Fruit fly (Drosophila melanogaster) whole organism, embryonic: Measurements from ENCODE around the gene CG4297.

Experiments
- CG11456 ChIP-seq: fragments of 200-800 bp; sonication (Bioruptor generic); IDR thresholded peaks from 3 replicates; pipeline ENCODE4 v1.3.6; 2022; ENCODE audit warnings: missing biosample characterization, missing genetic modification characterization
- CG11695 ChIP-seq: fragments of 200-800 bp; sonication (Bioruptor generic); IDR thresholded peaks from 3 replicates; pipeline ENCODE4 v1.3.6; 2022; ENCODE audit warnings: missing biosample characterization, missing genetic modification characterization
- CG12071 ChIP-seq: fragments of 200-800 bp; sonication (Bioruptor generic); optimal IDR thresholded peaks from 3 replicates; lab custom pipeline; 2018; ENCODE audit warnings: missing biosample characterization, mild to moderate bottlenecking, missing genetic modification characterization
- CG12391 ChIP-seq: fragments of 200-800 bp; sonication (Bioruptor generic); optimal IDR thresholded peaks from 3 replicates; lab custom pipeline; 2018; ENCODE audit warnings: missing biosample characterization, mild to moderate bottlenecking, missing genetic modification characterization, moderate library complexity
- CG13775 ChIP-seq: fragments of 200-800 bp; sonication (Bioruptor generic); optimal IDR thresholded peaks from 3 replicates; lab custom pipeline; 2017; ENCODE audit warnings: missing biosample characterization, mild to moderate bottlenecking, missing genetic modification characterization
- CG15696 ChIP-seq: fragments of 200-800 bp; sonication (Bioruptor generic); optimal IDR thresholded peaks from 2 replicates; lab custom pipeline; 2019; ENCODE audit warnings: missing biosample characterization, mild to moderate bottlenecking, missing genetic modification characterization, moderate library complexity
- CG1602 ChIP-seq: fragments of 200-800 bp; sonication (Bioruptor generic); optimal IDR thresholded peaks from 3 replicates; lab custom pipeline; 2016; ENCODE audit warnings: missing biosample characterization, missing genetic modification characterization
- CG17361 ChIP-seq: fragments of 200-800 bp; sonication (Bioruptor generic); IDR thresholded peaks from 3 replicates; pipeline ENCODE4 v1.3.6; 2022; ENCODE audit warnings: missing biosample characterization, missing genetic modification characterization
- CG1792 ChIP-seq: fragments of 200-800 bp; sonication (Bioruptor generic); optimal IDR thresholded peaks from 2 replicates; lab custom pipeline; 2016; ENCODE audit warnings: missing biosample characterization, missing genetic modification characterization
- CG32767 ChIP-seq: fragments of 200-800 bp; sonication (Bioruptor generic); IDR thresholded peaks from 2 replicates; pipeline ENCODE4 v1.3.6; 2022; ENCODE audit warnings: missing biosample characterization, missing genetic modification characterization
- CG4820 ChIP-seq: fragments of 200-800 bp; sonication (Bioruptor generic); optimal IDR thresholded peaks from 3 replicates; lab custom pipeline; 2016; ENCODE audit warnings: missing biosample characterization, missing genetic modification characterization
- CG6813 ChIP-seq: fragments of 200-800 bp; sonication (Bioruptor generic); optimal IDR thresholded peaks from 2 replicates; lab custom pipeline; 2017; ENCODE audit warnings: missing biosample characterization, missing genetic modification characterization, mild to moderate bottlenecking, moderate library complexity, missing genetic modification reagents
- CG8089 ChIP-seq: fragments of 200-800 bp; sonication (Bioruptor generic); optimal IDR thresholded peaks from 3 replicates; lab custom pipeline; 2016; ENCODE audit warnings: missing biosample characterization, missing genetic modification characterization
- CG8388 ChIP-seq: fragments of 200-800 bp; sonication (Bioruptor generic); optimal IDR thresholded peaks from 2 replicates; lab custom pipeline; 2019; ENCODE audit warnings: missing biosample characterization, mild to moderate bottlenecking, missing genetic modification characterization, moderate library complexity
- CG8944 ChIP-seq: fragments of 200-800 bp; sonication (Bioruptor generic); optimal IDR thresholded peaks from 3 replicates; lab custom pipeline; 2016; ENCODE audit warnings: missing biosample characterization, missing genetic modification characterization
- CTCF ChIP-seq: fragments of 200-800 bp; sonication (Bioruptor generic); optimal IDR thresholded peaks from 2 replicates; lab custom pipeline; 2017; ENCODE audit warnings: missing biosample characterization, mild to moderate bottlenecking, missing genetic modification characterization, moderate library complexity
- Chrac-16 ChIP-seq: fragments of 200-800 bp; sonication (Bioruptor generic); optimal IDR thresholded peaks from 3 replicates; lab custom pipeline; 2016; ENCODE audit warnings: missing biosample characterization, missing genetic modification characterization
- CoRest ChIP-seq: fragments of 200-800 bp; sonication (Bioruptor generic); optimal IDR thresholded peaks from 3 replicates; lab custom pipeline; 2018; ENCODE audit warnings: missing biosample characterization, mild to moderate bottlenecking, missing genetic modification characterization, moderate library complexity
- Hand ChIP-seq: fragments of 200-800 bp; sonication (Bioruptor generic); optimal IDR thresholded peaks from 2 replicates; lab custom pipeline; 2017; ENCODE audit warnings: mild to moderate bottlenecking, missing biosample characterization, missing genetic modification reagents, missing genetic modification characterization
- HmgZ ChIP-seq: fragments of 200-800 bp; sonication (Bioruptor generic); optimal IDR thresholded peaks from 2 replicates; lab custom pipeline; 2018; ENCODE audit warnings: missing biosample characterization, mild to moderate bottlenecking, missing genetic modification characterization
- Lpt ChIP-seq: fragments of >200 bp; optimal IDR thresholded peaks from 2 replicates; lab custom pipeline; 2018; ENCODE audit warnings: missing biosample characterization, missing genetic modification characterization
- MESR4 ChIP-seq: fragments of 200-800 bp; sonication (Bioruptor generic); optimal IDR thresholded peaks from 2 replicates; lab custom pipeline; 2018; ENCODE audit warnings: missing biosample characterization, mild to moderate bottlenecking, missing genetic modification characterization, moderate library complexity
- Oli ChIP-seq: fragments of 200-800 bp; sonication (Bioruptor generic); optimal IDR thresholded peaks from 2 replicates; lab custom pipeline; 2018; ENCODE audit warnings: missing biosample characterization, mild to moderate bottlenecking, missing genetic modification characterization, moderate library complexity
- Sry-β ChIP-seq: fragments of 200-800 bp; sonication (Bioruptor generic); optimal IDR thresholded peaks from 2 replicates; lab custom pipeline; 2018; ENCODE audit warnings: missing biosample characterization, mild to moderate bottlenecking, missing genetic modification characterization, moderate library complexity
- Taf1 ChIP-seq: fragments of 200-800 bp; sonication (Bioruptor generic); IDR thresholded peaks from 2 replicates; pipeline ENCODE4 v1.3.6; 2022; ENCODE audit warnings: missing biosample characterization, missing genetic modification characterization
- Xbp1 ChIP-seq: fragments of 200-800 bp; sonication (Bioruptor generic); optimal IDR thresholded peaks from 3 replicates; lab custom pipeline; 2016; ENCODE audit warnings: missing biosample characterization, mild to moderate bottlenecking, missing genetic modification characterization
- al ChIP-seq: fragments of 200-800 bp; sonication (Bioruptor generic); IDR thresholded peaks from 2 replicates; pipeline ENCODE4 v1.3.6; 2022; ENCODE audit warnings: missing biosample characterization, missing genetic modification characterization
- ap ChIP-seq: fragments of 200-800 bp; sonication (Bioruptor generic); IDR thresholded peaks from 2 replicates; pipeline ENCODE4 v1.3.6; 2022; ENCODE audit warnings: missing biosample characterization, missing genetic modification characterization
- ash1 ChIP-seq: fragments of 200-800 bp; sonication (Bioruptor generic); optimal IDR thresholded peaks from 2 replicates; lab custom pipeline; 2018; ENCODE audit warnings: missing biosample characterization, mild to moderate bottlenecking, missing genetic modification characterization
- btn ChIP-seq: fragments of 200-800 bp; sonication (Bioruptor generic); optimal IDR thresholded peaks from 2 replicates; lab custom pipeline; 2016; ENCODE audit warnings: missing biosample characterization, missing genetic modification characterization
- crol ChIP-seq: fragments of 200-800 bp; sonication (Bioruptor generic); IDR thresholded peaks from 2 replicates; pipeline ENCODE4 v1.3.6; 2022; ENCODE audit warnings: missing biosample characterization, missing genetic modification characterization
- dati ChIP-seq: fragments of 200-800 bp; sonication (Bioruptor generic); IDR thresholded peaks from 2 replicates; pipeline ENCODE4 v1.3.6; 2022; ENCODE audit warnings: missing biosample characterization, missing genetic modification characterization
- dmrt11E ChIP-seq: fragments of 200-800 bp; sonication (Bioruptor generic); optimal IDR thresholded peaks from 3 replicates; lab custom pipeline; 2018; ENCODE audit warnings: missing biosample characterization, mild to moderate bottlenecking, missing genetic modification characterization, moderate library complexity
- dpn ChIP-seq, 2 experiments: fragments of 200-800 bp; sonication (Bioruptor generic); optimal IDR thresholded peaks; 3 replicates each; lab custom pipeline; 2016; ENCODE audit warnings: missing biosample characterization in 2 of 2, missing genetic modification characterization in 2 of 2
- esg ChIP-seq: fragments of 200-800 bp; sonication (Bioruptor generic); conservative IDR thresholded peaks from 2 replicates; pipeline ENCODE4 v1.3.6; 2022; ENCODE audit warnings: missing biosample characterization, missing genetic modification characterization
- gfzf ChIP-seq: fragments of 200-800 bp; sonication (Bioruptor generic); optimal IDR thresholded peaks from 2 replicates; lab custom pipeline; 2016; ENCODE audit warnings: missing biosample characterization, mild to moderate bottlenecking, missing genetic modification characterization, moderate library complexity
- ham ChIP-seq: fragments of 200-800 bp; sonication (Bioruptor generic); IDR thresholded peaks from 2 replicates; pipeline ENCODE4 v1.3.6; 2022; ENCODE audit warnings: missing biosample characterization, missing genetic modification characterization
- hth ChIP-seq: fragments of >200 bp; optimal IDR thresholded peaks from 2 replicates; lab custom pipeline; 2017; ENCODE audit warnings: inconsistent platforms
- kah ChIP-seq: fragments of 200-800 bp; sonication (Bioruptor generic); optimal IDR thresholded peaks from 2 replicates; lab custom pipeline; 2018; ENCODE audit warnings: missing biosample characterization, mild to moderate bottlenecking, missing genetic modification characterization
- ken ChIP-seq: fragments of 200-800 bp; sonication (Bioruptor generic); IDR thresholded peaks from 3 replicates; pipeline ENCODE4 v1.3.6; 2022; ENCODE audit warnings: missing biosample characterization, missing genetic modification characterization
- p53 ChIP-seq: fragments of 200-800 bp; sonication (Bioruptor generic); optimal IDR thresholded peaks from 2 replicates; lab custom pipeline; 2016; ENCODE audit warnings: missing biosample characterization, missing genetic modification characterization
- row ChIP-seq: fragments of 200-800 bp; sonication (Bioruptor generic); IDR thresholded peaks from 3 replicates; pipeline ENCODE4 v1.3.6; 2022; ENCODE audit warnings: missing biosample characterization, missing genetic modification characterization
- sr ChIP-seq: fragments of 200-800 bp; sonication (Bioruptor generic); IDR thresholded peaks from 3 replicates; pipeline ENCODE4 v1.3.6; 2022; ENCODE audit warnings: missing biosample characterization, missing genetic modification characterization
- sug ChIP-seq: fragments of 200-800 bp; optimal IDR thresholded peaks from 2 replicates; lab custom pipeline; 2019; ENCODE audit warnings: missing biosample characterization, mild to moderate bottlenecking, missing genetic modification characterization, moderate library complexity
- tap ChIP-seq: fragments of 200-800 bp; optimal IDR thresholded peaks from 3 replicates; lab custom pipeline; 2019; ENCODE audit warnings: missing biosample characterization, mild to moderate bottlenecking, missing genetic modification characterization, moderate library complexity
- tx ChIP-seq: fragments of 200-800 bp; sonication (Bioruptor generic); optimal IDR thresholded peaks from 2 replicates; lab custom pipeline; 2016; ENCODE audit warnings: missing biosample characterization, missing genetic modification characterization
- usp ChIP-seq: fragments of >200 bp; optimal IDR thresholded peaks from 2 replicates; lab custom pipeline; 2017; ENCODE audit warnings: missing biosample characterization, missing genetic modification characterization
- wdn ChIP-seq: fragments of 200-800 bp; sonication (Bioruptor generic); IDR thresholded peaks from 2 replicates; pipeline ENCODE4 v1.3.6; 2022; ENCODE audit warnings: missing biosample characterization, missing genetic modification characterization

Gene CG4297

DNA sequence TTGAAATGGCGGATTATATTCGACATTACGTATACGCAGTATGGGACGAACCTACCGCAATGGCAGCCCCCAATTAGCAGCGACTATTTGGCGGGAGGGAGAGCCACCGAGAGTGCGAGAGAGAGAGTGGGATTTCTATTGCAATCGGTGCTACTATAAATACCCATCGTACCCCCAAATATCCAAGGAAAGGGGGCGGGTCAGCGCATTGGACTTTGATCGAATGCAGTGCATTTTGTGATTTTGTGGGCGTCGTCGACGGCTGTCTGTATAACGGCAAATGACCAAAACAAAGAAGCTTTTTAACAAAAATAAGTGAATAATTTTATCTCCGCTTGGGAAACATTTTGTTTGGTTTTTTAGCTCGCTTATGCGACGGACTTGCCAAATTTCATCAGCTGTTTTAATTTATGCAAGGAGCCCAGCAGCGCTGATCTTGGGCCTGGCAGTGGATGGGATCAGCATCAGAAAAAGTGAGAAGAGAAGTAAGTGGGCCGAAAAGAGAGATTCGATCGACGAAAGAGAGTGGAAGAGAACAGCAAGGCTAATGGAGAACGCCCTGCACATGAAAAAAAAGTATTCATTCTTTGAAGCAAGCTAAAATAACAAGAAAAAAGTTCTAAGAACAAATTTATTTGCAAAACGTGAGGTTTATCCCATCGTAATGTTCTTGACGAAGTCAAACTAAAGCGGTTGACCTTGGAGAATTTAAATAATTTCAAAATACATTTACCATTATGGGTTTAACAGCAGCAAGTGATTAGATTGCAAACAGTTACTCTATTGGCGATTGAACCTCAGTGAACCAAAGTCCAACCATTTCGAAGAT is 15.9 kb upstream of the CG4297 start (continued):
- TF ChIP-seq crol (GFP tag; lab: Robert Waterston, UW), result no peak
- no peak for TF ChIP-seq CG32767
- TF ChIP-seq kah (GFP tag; lab: Kevin White, UChicago), result no peak
- TF ChIP-seq btn (GFP tag; lab: Kevin White, UChicago), result no peak
- no peak for TF ChIP-seq p53
- TF ChIP-seq CG8388 (GFP tag; lab: Kevin White, UChicago), result no peak
- TF ChIP-seq CG1602 (GFP tag; lab: Kevin White, UChicago), result peak; percentile 1
- TF ChIP-seq CG4820, result no peak
- TF ChIP-seq usp (GFP tag; lab: Kevin White, UChicago), result no peak
- TF ChIP-seq gfzf (GFP tag; lab: Kevin White, UChicago), result no peak
- peak; percentile 10 for TF ChIP-seq CG1792 (GFP tag; lab: Kevin White, UChicago)
- TF ChIP-seq tx (GFP tag; lab: Kevin White, UChicago), result peak; percentile 25
- TF ChIP-seq dmrt11E, result no peak
- TF ChIP-seq Hand (GFP tag; lab: Kevin White, UChicago), result no peak
- peak; percentile 46; the same call in 1 of the 3 replicates for TF ChIP-seq CG17361 (GFP tag; lab: Robert Waterston, UW)
- TF ChIP-seq CG11456 (GFP tag; lab: Robert Waterston, UW), result 0 out of 3 replicates have a peak, but pooled peaks have one; percentile 63
- no peak for TF ChIP-seq wdn (GFP tag; lab: Robert Waterston, UW)
- TF ChIP-seq CoRest, result peak; percentile 62
- no peak for TF ChIP-seq tap (tag; lab: Kevin White, UChicago)
- TF ChIP-seq HmgZ (tag; lab: Kevin White, UChicago), result no peak
- peak in 1 of 2 experiments; percentile 43 for TF ChIP-seq dpn (GFP tag; optimal IDR thresholded peaks at IDR 0.05; lab: Kevin White, UChicago)
- TF ChIP-seq CTCF (GFP tag; lab: Kevin White, UChicago), result no peak
- TF ChIP-seq CG11695, result peak; percentile 32; the same call in 1 of the 3 replicates
- TF ChIP-seq Lpt (GFP tag; lab: Kevin White, UChicago), result no peak
- peak; percentile 49 for TF ChIP-seq Oli
- TF ChIP-seq al (GFP tag; lab: Robert Waterston, UW), result no peak
- TF ChIP-seq ken (GFP tag; lab: Robert Waterston, UW), result no peak
- no peak for TF ChIP-seq CG13775 (GFP tag; lab: Kevin White, UChicago)
- TF ChIP-seq ash1, result no peak
- TF ChIP-seq Xbp1 (GFP tag; lab: Kevin White, UChicago), result peak; percentile 23
- TF ChIP-seq row, result peak; percentile 57
- TF ChIP-seq CG8944 (GFP tag; lab: Kevin White, UChicago), result no peak
- no peak for TF ChIP-seq ap (GFP tag; lab: Robert Waterston, UW)
- TF ChIP-seq ham (GFP tag; lab: Robert Waterston, UW), result no peak
- no peak for TF ChIP-seq dati (GFP tag; lab: Robert Waterston, UW)
- peak; percentile 38 for TF ChIP-seq CG12391
- no peak for TF ChIP-seq sr (GFP tag; lab: Robert Waterston, UW)
- no peak for TF ChIP-seq Taf1 (GFP tag; lab: Robert Waterston, UW)
- TF ChIP-seq MESR4, result no peak
- no peak for TF ChIP-seq CG8089 (GFP tag; lab: Kevin White, UChicago)
- TF ChIP-seq Chrac-16 (GFP tag; lab: Kevin White, UChicago), result no peak
- TF ChIP-seq hth (lab: Kevin White, UChicago), result no peak
- TF ChIP-seq CG6813, result no peak
- no peak for TF ChIP-seq CG15696 (tag; lab: Kevin White, UChicago)
- TF ChIP-seq CG12071, result no peak
- no peak for TF ChIP-seq esg (GFP tag; lab: Robert Waterston, UW)
- TF ChIP-seq Sry-β (GFP tag; lab: Kevin White, UChicago), result no peak
- peak; percentile 5 for TF ChIP-seq sug
